Fruit fly (Drosophila melanogaster) whole organism, pupa: ENCODE measurements around the gene Cand1.

ENCODE experiments used
- CG10348 ChIP-seq: fragments of 200-800 bp; sonication (Bioruptor generic); IDR thresholded peaks from 2 replicates; pipeline ENCODE4 v1.3.6; 2022; ENCODE audit warnings: missing biosample characterization, missing genetic modification characterization
- CG12605 ChIP-seq: fragments of 200-800 bp; sonication (Bioruptor generic); IDR thresholded peaks from 2 replicates; pipeline ENCODE4 v1.3.6; 2022; ENCODE audit warnings: missing biosample characterization, missing genetic modification characterization
- CG13204 ChIP-seq: fragments of 200-800 bp; sonication (Bioruptor generic); optimal IDR thresholded peaks from 2 replicates; lab custom pipeline; 2018; ENCODE audit warnings: missing biosample characterization, mild to moderate bottlenecking, missing genetic modification characterization, moderate library complexity
- CG14655 ChIP-seq: fragments of 200-800 bp; sonication (Bioruptor generic); optimal IDR thresholded peaks from 3 replicates; lab custom pipeline; 2017; ENCODE audit warnings: mild to moderate bottlenecking, missing biosample characterization, missing genetic modification reagents, missing genetic modification characterization
- CG15710 ChIP-seq: fragments of 200-800 bp; sonication (Bioruptor generic); optimal IDR thresholded peaks from 2 replicates; lab custom pipeline; 2018; ENCODE audit warnings: missing biosample characterization, mild to moderate bottlenecking, missing genetic modification characterization, moderate library complexity
- CG17806 ChIP-seq: fragments of 200-800 bp; sonication (Bioruptor generic); optimal IDR thresholded peaks from 2 replicates; lab custom pipeline; 2018; ENCODE audit warnings: missing biosample characterization, mild to moderate bottlenecking, missing genetic modification characterization, moderate library complexity
- CG32121 ChIP-seq: fragments of 200-800 bp; sonication (Bioruptor generic); IDR thresholded peaks from 2 replicates; pipeline ENCODE4 v1.3.6; 2022; ENCODE audit warnings: missing biosample characterization, missing genetic modification characterization
- CG34367 ChIP-seq: fragments of 200-800 bp; sonication (Bioruptor generic); optimal IDR thresholded peaks from 2 replicates; lab custom pipeline; 2018; ENCODE audit warnings: missing biosample characterization, mild to moderate bottlenecking, missing genetic modification characterization
- CG4496 ChIP-seq: fragments of 200-800 bp; sonication (Bioruptor generic); IDR thresholded peaks from 3 replicates; pipeline ENCODE4 v1.3.6; 2022; ENCODE audit warnings: missing biosample characterization, missing genetic modification characterization
- CG8159 ChIP-seq: fragments of 200-800 bp; sonication (Bioruptor generic); optimal IDR thresholded peaks from 3 replicates; lab custom pipeline; 2018; ENCODE audit warnings: missing biosample characterization, mild to moderate bottlenecking, missing genetic modification characterization, moderate library complexity
- CG8301 ChIP-seq: fragments of 200-800 bp; sonication (Bioruptor generic); optimal IDR thresholded peaks from 2 replicates; lab custom pipeline; 2018; ENCODE audit warnings: missing biosample characterization, mild to moderate bottlenecking, missing genetic modification characterization
- CG9948 ChIP-seq: fragments of 200-800 bp; sonication (Bioruptor generic); optimal IDR thresholded peaks from 2 replicates; lab custom pipeline; 2018; ENCODE audit warnings: missing biosample characterization, mild to moderate bottlenecking, missing genetic modification characterization, moderate library complexity
- D1 ChIP-seq: fragments of 200-800 bp; sonication (Bioruptor generic); optimal IDR thresholded peaks from 2 replicates; lab custom pipeline; 2018; ENCODE audit warnings: missing biosample characterization, mild to moderate bottlenecking, missing genetic modification characterization, moderate library complexity
- EcR ChIP-seq: fragments of 200-800 bp; sonication (Bioruptor generic); optimal IDR thresholded peaks from 3 replicates; lab custom pipeline; 2019; ENCODE audit warnings: missing biosample characterization, missing genetic modification characterization, mild to moderate bottlenecking, moderate library complexity, missing genetic modification reagents
- Ets98B ChIP-seq: fragments of 200-800 bp; sonication (Bioruptor generic); IDR thresholded peaks from 2 replicates; pipeline ENCODE4 v1.3.6; 2022; ENCODE audit warnings: missing biosample characterization, missing genetic modification characterization
- Pif1A ChIP-seq: fragments of 200-800 bp; sonication (Bioruptor generic); optimal IDR thresholded peaks from 3 replicates; lab custom pipeline; 2016; ENCODE audit warnings: missing biosample characterization, missing genetic modification characterization
- Pif1B ChIP-seq: fragments of 200-800 bp; sonication (Bioruptor generic); optimal IDR thresholded peaks from 3 replicates; lab custom pipeline; 2016; ENCODE audit warnings: missing biosample characterization, missing genetic modification characterization
- Snoo ChIP-seq: fragments of 200-800 bp; sonication (Bioruptor generic); optimal IDR thresholded peaks from 3 replicates; lab custom pipeline; 2017; ENCODE audit warnings: missing biosample characterization, mild to moderate bottlenecking, missing genetic modification characterization, inconsistent platforms
- fd96Ca ChIP-seq: fragments of 200-800 bp; sonication (Bioruptor generic); IDR thresholded peaks from 3 replicates; pipeline ENCODE4 v1.3.6; 2022; ENCODE audit warnings: missing biosample characterization, missing genetic modification characterization
- gl ChIP-seq: fragments of 200-800 bp; sonication (Bioruptor generic); optimal IDR thresholded peaks from 2 replicates; lab custom pipeline; 2018; ENCODE audit warnings: missing biosample characterization, mild to moderate bottlenecking, missing genetic modification characterization
- rn ChIP-seq: fragments of 200-800 bp; sonication (Bioruptor generic); IDR thresholded peaks from 2 replicates; pipeline ENCODE4 v1.3.6; 2022; ENCODE audit warnings: missing biosample characterization, missing genetic modification characterization

Cand1 gene

dm6 chr2L:10375464-10376236 lies 13.1 kb upstream of the Cand1 start, which contains the start of the genes CG33303 and dpr19:
CG33303 (minus strand) TSS chr2L:10375757.
dpr19 (plus strand) TSS chr2L:10376168.
- no peak for TF ChIP-seq EcR (GFP tag; lab: Kevin White, UChicago)
- TF ChIP-seq rn = no peak
- no peak for TF ChIP-seq Pif1B (GFP tag; lab: Kevin White, UChicago)
- no peak for TF ChIP-seq CG12605 (GFP tag; lab: Robert Waterston, UW)
- TF ChIP-seq CG8301 = peak; percentile 44
- peak; percentile 44; the same call in 1 of the 3 replicates for TF ChIP-seq CG4496
- peak; percentile 56 for TF ChIP-seq CG8159 (tag; lab: Kevin White, UChicago)
- peak; percentile 44 for TF ChIP-seq CG9948 (tag; lab: Kevin White, UChicago)
- no peak for TF ChIP-seq gl (tag; lab: Kevin White, UChicago)
- TF ChIP-seq Snoo (tag; lab: Kevin White, UChicago) = peak; percentile 43
- TF ChIP-seq fd96Ca (GFP tag; lab: Robert Waterston, UW) = no peak
- TF ChIP-seq CG10348 (GFP tag; lab: Robert Waterston, UW) = no peak
- peak; percentile 57 for TF ChIP-seq CG15710
- no peak for TF ChIP-seq CG14655 (GFP tag; lab: Kevin White, UChicago)
- peak; percentile 48 for TF ChIP-seq CG17806 (tag; lab: Kevin White, UChicago)
- TF ChIP-seq D1 (tag; lab: Kevin White, UChicago) = peak; percentile 70
- peak; percentile 50; the same call in 1 of the 2 replicates for TF ChIP-seq Ets98B (GFP tag; lab: Robert Waterston, UW)
- TF ChIP-seq CG34367 = peak; percentile 25
- no peak for TF ChIP-seq Pif1A (GFP tag; lab: Kevin White, UChicago)
- TF ChIP-seq CG32121 (GFP tag; lab: Robert Waterston, UW) = peak; percentile 41

DNA sequence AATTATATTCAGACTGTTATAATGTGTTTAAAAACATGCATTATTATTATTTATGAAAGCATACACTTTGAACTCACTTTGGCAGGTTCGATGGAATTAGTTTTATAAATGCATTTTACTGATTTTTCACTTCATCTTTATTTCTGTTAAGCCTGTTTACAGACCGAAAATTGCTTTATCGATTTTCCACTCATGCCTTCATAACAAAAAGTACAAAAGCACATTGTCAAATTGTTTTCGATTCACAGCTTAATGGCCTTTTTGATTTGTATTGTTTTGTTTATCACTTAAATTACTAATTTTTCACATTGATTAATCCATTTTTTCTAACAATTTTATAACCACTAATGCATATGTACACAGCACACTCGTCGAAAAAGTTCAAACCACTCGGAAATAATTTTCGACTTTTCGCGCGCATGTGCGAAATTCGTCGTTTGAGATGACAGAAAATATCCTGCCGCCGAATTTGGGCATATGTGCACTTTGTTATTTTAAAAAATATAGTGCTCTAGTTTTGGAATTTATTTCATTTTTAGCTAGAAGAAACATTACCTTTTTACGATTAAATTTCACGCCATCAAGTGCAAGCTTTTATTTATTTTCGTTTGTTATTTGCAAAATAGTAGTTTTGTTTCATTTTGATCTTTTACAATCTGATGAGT lies 11.2 kb upstream of the Cand1 start, which contains the start of gene rho-5:
rho-5 (minus strand) TSS at position 296 of the 665 bp plus-strand sequence.
- no peak for TF ChIP-seq rn
- TF ChIP-seq CG17806 (tag; lab: Kevin White, UChicago) = no peak
- TF ChIP-seq CG8301 = no peak
- no peak for TF ChIP-seq EcR (GFP tag; lab: Kevin White, UChicago)

DNA sequence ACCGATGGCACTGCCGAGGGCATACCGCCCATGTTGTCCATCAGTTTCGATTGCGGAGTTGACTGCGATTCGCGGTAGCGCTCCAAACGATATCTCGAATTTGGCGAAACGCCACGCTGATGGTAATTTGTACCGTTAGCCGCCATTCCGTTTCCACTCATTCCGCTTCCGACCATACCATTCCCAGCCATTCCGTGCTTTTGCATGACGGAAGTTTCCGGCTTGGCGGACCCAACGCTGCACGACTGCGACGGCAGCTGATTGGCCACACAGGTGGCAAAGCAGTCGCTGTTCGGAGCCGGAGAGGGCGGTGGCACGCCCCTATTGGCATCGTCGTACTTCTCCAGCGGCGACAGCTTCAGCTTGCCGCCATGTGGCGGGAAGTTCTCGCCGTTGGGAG lies 9.8 kb upstream of the Cand1 start:
- TF ChIP-seq D1 (tag; lab: Kevin White, UChicago) = no peak
- TF ChIP-seq CG8159 (tag; lab: Kevin White, UChicago) = no peak
- TF ChIP-seq CG32121 (GFP tag; lab: Robert Waterston, UW) = no peak
- TF ChIP-seq Ets98B (GFP tag; lab: Robert Waterston, UW) = no peak
- no peak for TF ChIP-seq Pif1A (GFP tag; lab: Kevin White, UChicago)
- TF ChIP-seq CG8301 = no peak
- no peak for TF ChIP-seq CG17806 (tag; lab: Kevin White, UChicago)
- no peak for TF ChIP-seq rn
- TF ChIP-seq Pif1B (GFP tag; lab: Kevin White, UChicago) = no peak
- no peak for TF ChIP-seq CG9948 (tag; lab: Kevin White, UChicago)
- no peak for TF ChIP-seq CG10348 (GFP tag; lab: Robert Waterston, UW)
- no peak for TF ChIP-seq Snoo (tag; lab: Kevin White, UChicago)
- TF ChIP-seq gl (tag; lab: Kevin White, UChicago) = no peak
- no peak for TF ChIP-seq CG15710
- no peak for TF ChIP-seq CG14655 (GFP tag; lab: Kevin White, UChicago)

DNA sequence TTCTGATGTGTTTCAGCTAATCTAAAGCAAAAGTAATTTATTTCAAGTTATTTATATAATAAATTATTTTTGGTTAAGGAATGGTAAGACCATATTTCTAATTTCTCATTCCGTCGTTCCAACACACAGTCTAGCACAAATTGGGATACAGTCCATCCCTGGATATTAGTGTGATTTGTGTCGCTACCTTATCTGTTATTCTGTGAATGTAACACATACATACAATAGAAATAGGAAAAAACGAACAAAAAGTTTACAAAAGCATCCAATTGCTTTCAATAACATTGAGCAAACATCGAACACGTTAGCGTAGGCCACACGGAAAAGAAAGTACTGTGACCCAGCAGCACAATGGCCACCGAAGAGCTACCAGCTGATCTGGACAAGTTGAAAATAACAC lies 4.0 kb upstream of the Cand1 start, which contains the start of gene CG5056:
CG5056 (plus strand) TSS at position 168 of the 400 bp plus-strand sequence.
- no peak for TF ChIP-seq rn
- no peak for TF ChIP-seq CG8159 (tag; lab: Kevin White, UChicago)
- TF ChIP-seq CG13204 (GFP tag; lab: Kevin White, UChicago) = no peak
- TF ChIP-seq Pif1B (GFP tag; lab: Kevin White, UChicago) = no peak
- peak; percentile 29; the same call in 1 of the 2 replicates for TF ChIP-seq Ets98B (GFP tag; lab: Robert Waterston, UW)
- TF ChIP-seq Pif1A (GFP tag; lab: Kevin White, UChicago) = no peak
- no peak for TF ChIP-seq EcR (GFP tag; lab: Kevin White, UChicago)
- TF ChIP-seq CG4496 = no peak
- TF ChIP-seq Snoo (tag; lab: Kevin White, UChicago) = peak; percentile 2
- TF ChIP-seq D1 (tag; lab: Kevin White, UChicago) = no peak
- TF ChIP-seq CG32121 (GFP tag; lab: Robert Waterston, UW) = peak; percentile 41; the same call in 1 of the 2 replicates
- TF ChIP-seq CG14655 (GFP tag; lab: Kevin White, UChicago) = no peak
- TF ChIP-seq CG15710 = peak; percentile 40
- TF ChIP-seq CG12605 (GFP tag; lab: Robert Waterston, UW) = peak; percentile 11; the same call in 1 of the 2 replicates
- peak; percentile 57 for TF ChIP-seq gl (tag; lab: Kevin White, UChicago)
- no peak for TF ChIP-seq fd96Ca (GFP tag; lab: Robert Waterston, UW)
- TF ChIP-seq CG34367 = peak; percentile 32
- no peak for TF ChIP-seq CG8301
- no peak for TF ChIP-seq CG10348 (GFP tag; lab: Robert Waterston, UW)
- TF ChIP-seq CG9948 (tag; lab: Kevin White, UChicago) = peak; percentile 30
- TF ChIP-seq CG17806 (tag; lab: Kevin White, UChicago) = peak; percentile 6

- TF ChIP-seq gl (tag; lab: Kevin White, UChicago) (no peak), Pif1B (GFP tag; lab: Kevin White, UChicago) (no peak), CG4496 (no peak), CG15710 (no peak), EcR (GFP tag; lab: Kevin White, UChicago) (no peak), D1 (tag; lab: Kevin White, UChicago) (no peak), CG8159 (tag; lab: Kevin White, UChicago) (no peak), Pif1A (GFP tag; lab: Kevin White, UChicago) (no peak), CG32121 (GFP tag; lab: Robert Waterston, UW) (no peak), Snoo (tag; lab: Kevin White, UChicago) (no peak), CG34367 (no peak)
Observed at dm6 chr2L:10364229-10364628, 1.7 kb upstream of the Cand1 start, which contains the start of gene lft. lft (plus strand) TSS chr2L:10364471.
